Fruit fly (Drosophila melanogaster) ovary, adult (tissue): ENCODE data around the gene CG43245.

ENCODE experiments used
- CG17801 ChIP-seq: fragments of 200-800 bp; optimal IDR thresholded peaks from 2 replicates; lab custom pipeline; 2019; ENCODE audit warnings: missing biosample characterization, mild to moderate bottlenecking, missing genetic modification characterization, moderate library complexity; ENCODE audit not compliant: partially characterized antibody

Gene CG43245

DNA sequence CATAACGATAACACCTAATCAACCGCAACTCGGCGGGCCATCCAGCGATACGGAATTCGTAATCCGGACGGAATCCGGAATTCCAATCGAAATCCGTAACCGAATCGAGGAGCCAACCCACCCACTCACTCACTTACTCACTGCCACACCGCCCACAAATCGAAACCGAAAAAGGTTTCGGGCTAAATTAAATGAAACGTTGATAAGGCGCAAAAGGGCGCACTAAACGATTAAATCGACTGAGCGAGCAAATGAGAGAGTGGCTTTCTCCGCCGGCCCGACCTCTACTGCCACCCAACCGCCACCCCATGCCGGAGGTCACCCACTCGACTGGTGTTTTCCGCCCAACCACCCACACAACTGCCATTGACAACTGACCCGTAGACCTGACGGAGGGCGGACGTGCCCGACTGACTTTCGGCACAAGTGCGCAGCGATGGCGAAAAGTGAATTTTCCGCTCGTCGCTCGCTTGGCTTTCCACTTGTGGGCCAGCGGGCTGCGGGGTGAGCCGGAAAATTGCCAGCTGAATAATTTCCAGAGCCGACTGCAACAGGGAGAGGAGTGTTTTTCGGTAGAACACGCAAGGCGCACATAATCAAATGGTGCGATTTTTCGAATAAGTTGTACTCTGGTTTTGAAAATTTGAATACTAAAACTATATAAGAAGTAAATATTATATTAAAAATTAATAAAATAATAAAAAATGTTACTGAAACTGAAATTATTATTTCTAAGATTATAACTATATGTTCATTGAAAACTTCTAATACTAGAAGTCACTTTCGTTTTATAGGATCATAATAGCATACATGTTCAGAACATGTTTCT is 45.2 kb downstream of the CG43245 start:
- no peak for TF ChIP-seq CG17801 (GFP tag; lab: Kevin White, UChicago)

DNA sequence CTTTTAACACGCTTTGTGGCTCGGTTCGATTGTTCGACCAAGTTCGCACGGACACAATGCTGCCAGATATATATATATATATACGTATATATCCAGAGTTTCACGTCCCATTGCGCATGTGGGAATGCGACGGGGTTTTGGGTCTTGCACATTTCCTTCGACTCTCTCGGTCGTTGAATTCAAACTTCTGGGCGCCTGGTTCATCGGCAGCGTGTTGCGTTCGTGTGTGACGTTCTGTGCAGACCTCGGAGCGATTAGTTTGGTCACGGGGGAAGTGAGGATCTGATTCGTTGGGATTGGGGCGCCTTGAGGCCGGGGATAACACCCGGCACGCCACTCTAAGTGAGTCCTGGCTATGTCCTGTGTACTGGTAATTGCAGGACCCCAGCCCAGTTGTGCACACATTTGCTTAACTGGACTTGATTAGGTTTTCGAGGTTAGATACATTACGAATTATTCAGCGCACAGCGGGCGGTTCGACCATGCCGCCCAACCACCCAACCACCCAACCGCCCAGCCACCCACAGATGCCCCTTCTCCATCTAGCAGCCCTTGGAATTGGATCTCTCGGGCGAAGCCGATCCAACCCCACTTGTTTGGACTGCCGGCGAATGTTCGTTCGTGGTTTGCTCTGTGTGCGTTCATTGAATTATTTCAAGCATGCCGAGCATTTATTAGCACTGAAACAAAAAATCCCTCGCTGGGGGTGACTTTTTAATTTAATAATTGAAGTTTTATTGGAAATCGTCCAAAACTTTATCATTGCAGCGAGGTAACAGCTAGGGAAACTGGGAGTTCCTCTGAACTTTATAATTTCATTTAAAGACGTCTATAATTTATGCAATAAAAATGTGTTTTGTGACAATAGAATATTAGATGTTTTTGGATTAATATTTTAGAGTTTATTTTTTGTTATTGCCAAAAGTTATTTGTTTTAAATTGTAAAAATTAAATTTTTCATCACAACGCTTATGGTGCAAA is 46.2 kb downstream of the CG43245 start:
- no peak for TF ChIP-seq CG17801 (GFP tag; lab: Kevin White, UChicago)

DNA sequence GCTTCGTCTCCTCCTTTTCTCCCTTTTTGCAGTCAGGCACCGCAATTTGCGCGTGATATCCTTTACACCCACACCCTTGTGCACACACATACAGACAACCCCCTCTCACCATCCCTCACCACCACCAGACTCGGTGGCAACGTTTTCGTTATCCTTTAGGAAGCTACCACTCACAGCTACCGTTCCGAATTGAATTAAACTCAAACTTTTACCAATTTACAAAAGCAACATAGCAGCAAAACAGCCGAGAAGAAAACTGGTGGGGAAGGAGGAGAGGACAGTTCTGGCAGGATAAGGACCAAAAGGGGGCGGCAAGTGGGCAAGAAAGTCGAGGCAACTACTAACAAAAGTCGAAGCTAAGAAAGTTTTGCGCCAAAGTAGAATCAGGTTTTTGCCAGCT is 49.7 kb downstream of the CG43245 start:
- TF ChIP-seq CG17801 (GFP tag; lab: Kevin White, UChicago), result no peak

dm6 chr3L:10822364-10823231 is 50.9 kb downstream of the CG43245 start:
- TF ChIP-seq CG17801 (GFP tag; lab: Kevin White, UChicago), result no peak
